Worm (Caenorhabditis elegans): ENCODE data around the gene prmt-1.

The prmt-1 gene

ce11 chrV:20225312-20225711 lies 44.2 kb downstream of the prmt-1 start:
- TF ChIP-seq flt-1 (GFP tag; IDR thresholded peaks at IDR 0.05) (no peak), T22C8.4 (GFP tag; IDR thresholded peaks at IDR 0.05) (no peak), tab-1 (GFP tag; IDR thresholded peaks at IDR 0.05) (no peak), klf-2 (GFP tag; conservative IDR thresholded peaks at IDR 0.05) (no peak), ref-1 (GFP tag; conservative IDR thresholded peaks at IDR 0.05) (no peak), ztf-29 (GFP tag; IDR thresholded peaks at IDR 0.05) (no peak), med-1 (GFP tag; optimal IDR thresholded peaks at IDR 0.05; ENCODE audit: insufficient read depth) (no peak)

ce11 chrV:20223725-20224124 lies 45.8 kb downstream of the prmt-1 start:
- no peak for TF ChIP-seq ztf-23 (GFP tag; IDR thresholded peaks at IDR 0.05)
- TF ChIP-seq cog-1 (tag; optimal IDR thresholded peaks at IDR 0.05) = no peak
- no peak for TF ChIP-seq med-1 (GFP tag; optimal IDR thresholded peaks at IDR 0.05; ENCODE audit: insufficient read depth)
- no peak for TF ChIP-seq klf-2 (GFP tag; conservative IDR thresholded peaks at IDR 0.05)
- no peak for TF ChIP-seq flt-1 (GFP tag; IDR thresholded peaks at IDR 0.05)
- no peak for TF ChIP-seq T22C8.4 (GFP tag; IDR thresholded peaks at IDR 0.05)
- TF ChIP-seq ref-1 (GFP tag; conservative IDR thresholded peaks at IDR 0.05) = no peak
- no peak for TF ChIP-seq ztf-29 (GFP tag; IDR thresholded peaks at IDR 0.05)
- no peak for TF ChIP-seq tab-1 (GFP tag; IDR thresholded peaks at IDR 0.05)

ce11 chrV:20220604-20221003 lies 48.9 kb downstream of the prmt-1 start:
- no peak for TF ChIP-seq med-1 (GFP tag; optimal IDR thresholded peaks at IDR 0.05; ENCODE audit: insufficient read depth)
- no peak for TF ChIP-seq tab-1 (GFP tag; IDR thresholded peaks at IDR 0.05)
- TF ChIP-seq flt-1 (GFP tag; IDR thresholded peaks at IDR 0.05) = no peak
- TF ChIP-seq T22C8.4 (GFP tag; IDR thresholded peaks at IDR 0.05) = no peak
- TF ChIP-seq cog-1 (tag; optimal IDR thresholded peaks at IDR 0.05) = no peak
- TF ChIP-seq ztf-29 (GFP tag; IDR thresholded peaks at IDR 0.05) = no peak
- no peak for TF ChIP-seq klf-2 (GFP tag; conservative IDR thresholded peaks at IDR 0.05)
- TF ChIP-seq ztf-23 (GFP tag; IDR thresholded peaks at IDR 0.05) = no peak
- TF ChIP-seq ref-1 (GFP tag; conservative IDR thresholded peaks at IDR 0.05) = no peak
